Fruit fly (Drosophila melanogaster) whole organism, adult: Measurements from ENCODE around the gene Cap-D2.

Experiments used
- CG11617 ChIP-seq: fragments of 200-800 bp; sonication (Bioruptor generic); optimal IDR thresholded peaks from 2 replicates; lab custom pipeline; 2017; ENCODE audit warnings: mild to moderate bottlenecking, missing biosample characterization, missing genetic modification reagents, missing genetic modification characterization
- CG12768 ChIP-seq: fragments of 200-800 bp; sonication (Bioruptor generic); optimal IDR thresholded peaks from 2 replicates; lab custom pipeline; 2017; ENCODE audit warnings: missing biosample characterization, missing genetic modification characterization, mild to moderate bottlenecking, moderate library complexity, missing genetic modification reagents
- CG14711 ChIP-seq: fragments of 200-800 bp; sonication (Bioruptor generic); optimal IDR thresholded peaks from 2 replicates; lab custom pipeline; 2018; ENCODE audit warnings: missing biosample characterization, mild to moderate bottlenecking, missing genetic modification characterization, moderate library complexity
- CG1620 ChIP-seq: fragments of 200-800 bp; sonication (Bioruptor generic); optimal IDR thresholded peaks from 2 replicates; lab custom pipeline; 2016; ENCODE audit warnings: missing biosample characterization, missing genetic modification characterization
- CG33017 ChIP-seq: fragments of 200-800 bp; sonication (Bioruptor generic); optimal IDR thresholded peaks from 2 replicates; lab custom pipeline; 2018; ENCODE audit warnings: missing biosample characterization, mild to moderate bottlenecking, missing genetic modification characterization, moderate library complexity
- CG5204 ChIP-seq: fragments of 200-800 bp; sonication (Bioruptor generic); optimal IDR thresholded peaks from 2 replicates; lab custom pipeline; 2016; ENCODE audit warnings: missing biosample characterization, missing genetic modification characterization
- CG7045 ChIP-seq: fragments of 200-800 bp; sonication (Bioruptor generic); optimal IDR thresholded peaks from 2 replicates; lab custom pipeline; 2017; ENCODE audit warnings: missing biosample characterization, mild to moderate bottlenecking, missing genetic modification characterization
- CG7101 ChIP-seq: fragments of 200-800 bp; sonication (Bioruptor generic); optimal IDR thresholded peaks from 2 replicates; lab custom pipeline; 2018; ENCODE audit warnings: missing biosample characterization, mild to moderate bottlenecking, missing genetic modification characterization, moderate library complexity
- Clk ChIP-seq: fragments of 200-800 bp; sonication (Bioruptor generic); optimal IDR thresholded peaks from 2 replicates; lab custom pipeline; 2017; ENCODE audit warnings: missing biosample characterization, missing genetic modification characterization
- Crg-1 ChIP-seq: fragments of 200-800 bp; sonication (Bioruptor generic); optimal IDR thresholded peaks from 2 replicates; lab custom pipeline; 2016; ENCODE audit warnings: missing biosample characterization, missing genetic modification characterization
- Hr96 ChIP-seq: fragments of 200-800 bp; sonication (Bioruptor generic); optimal IDR thresholded peaks from 2 replicates; lab custom pipeline; 2016; ENCODE audit warnings: missing biosample characterization, missing genetic modification characterization
- Mnt ChIP-seq: fragments of 200-800 bp; sonication (Bioruptor generic); optimal IDR thresholded peaks from 2 replicates; lab custom pipeline; 2016; ENCODE audit warnings: missing biosample characterization, mild to moderate bottlenecking, missing genetic modification characterization
- bab1 ChIP-seq: fragments of 200-800 bp; sonication (Bioruptor generic); optimal IDR thresholded peaks from 3 replicates; lab custom pipeline; 2019; ENCODE audit warnings: missing biosample characterization, mild to moderate bottlenecking, missing genetic modification characterization, moderate library complexity
- cic ChIP-seq: fragments of 200-800 bp; sonication (Bioruptor generic); optimal IDR thresholded peaks from 2 replicates; lab custom pipeline; 2017; ENCODE audit warnings: missing biosample characterization, mild to moderate bottlenecking, missing genetic modification characterization, moderate library complexity
- cnc ChIP-seq, 2 experiments: fragments of >200 bp; optimal IDR thresholded peaks; 2 replicates each; lab custom pipeline; 2017
- kay ChIP-seq: fragments of 200-800 bp; sonication (Bioruptor generic); peaks from one replicate; lab custom pipeline; 2016; ENCODE audit warnings: missing biosample characterization, missing genetic modification characterization, borderline replicate concordance
- ovo ChIP-seq: fragments of 200-800 bp; sonication (Bioruptor generic); optimal IDR thresholded peaks from 2 replicates; lab custom pipeline; 2016; ENCODE audit warnings: missing biosample characterization, missing genetic modification characterization
- pad ChIP-seq: fragments of 200-800 bp; sonication (Bioruptor generic); optimal IDR thresholded peaks from 3 replicates; lab custom pipeline; 2017; ENCODE audit warnings: missing biosample characterization, missing genetic modification characterization, mild to moderate bottlenecking, moderate library complexity, missing genetic modification reagents
- tj ChIP-seq: fragments of 200-800 bp; sonication (Bioruptor generic); optimal IDR thresholded peaks from 3 replicates; lab custom pipeline; 2017; ENCODE audit warnings: missing biosample characterization, mild to moderate bottlenecking, missing genetic modification characterization, moderate library complexity
- toe ChIP-seq: fragments of 200-800 bp; sonication (Bioruptor generic); optimal IDR thresholded peaks from 2 replicates; lab custom pipeline; 2016; ENCODE audit warnings: missing biosample characterization, missing genetic modification characterization

Cap-D2 gene

DNA sequence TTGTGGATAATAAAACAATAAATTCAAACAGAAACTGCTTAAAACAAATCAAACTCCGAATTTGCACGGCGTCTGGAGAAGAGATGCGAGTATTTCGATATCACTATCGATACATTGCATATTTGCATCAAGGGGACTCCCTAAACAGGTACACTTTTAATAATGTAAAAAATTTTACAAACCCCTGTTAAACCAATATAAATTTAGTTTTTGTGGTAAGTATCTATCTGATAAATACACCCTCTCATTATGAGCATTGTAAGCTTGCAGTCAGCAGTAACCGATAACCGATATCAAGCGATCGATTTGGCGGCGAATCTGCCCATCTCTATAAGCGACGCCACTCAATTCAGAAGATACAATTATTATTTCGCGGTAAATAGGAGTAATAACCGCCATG lies at the start of gene Cap-D2, which contains the start of gene Bub3:
TSS of gene Cap-D2 (plus strand) at position 319 of the 400 bp plus-strand sequence.
TSS of gene Bub3 (minus strand) at position 89 of the 400 bp plus-strand sequence.
- TF ChIP-seq CG33017 (tag; lab: Kevin White, UChicago) = peak; percentile 3
- peak; percentile 2 for TF ChIP-seq CG11617 (GFP tag; lab: Kevin White, UChicago)
- TF ChIP-seq CG12768 (GFP tag; lab: Kevin White, UChicago) = no peak
- no peak for TF ChIP-seq cic (GFP tag; lab: Kevin White, UChicago)
- TF ChIP-seq pad (GFP tag; lab: Kevin White, UChicago) = peak; percentile 20
- TF ChIP-seq ovo (GFP tag; lab: Kevin White, UChicago) = no peak
- TF ChIP-seq Mnt (GFP tag; lab: Kevin White, UChicago) = peak; percentile 5
- no peak for TF ChIP-seq Crg-1
- peak; percentile 38 for TF ChIP-seq Hr96 (GFP tag; lab: Kevin White, UChicago)
- TF ChIP-seq CG7101 (tag; lab: Kevin White, UChicago) = peak; percentile 54
- peak; percentile 72 for TF ChIP-seq bab1 (GFP tag; lab: Kevin White, UChicago)
- TF ChIP-seq Clk (GFP tag; lab: Kevin White, UChicago) = no peak
- no peak for TF ChIP-seq kay (GFP tag; lab: Kevin White, UChicago)
- TF ChIP-seq tj (GFP tag; lab: Kevin White, UChicago) = peak; percentile 1
- peak; percentile 40 for TF ChIP-seq CG5204 (GFP tag; lab: Kevin White, UChicago)
- TF ChIP-seq cnc (optimal IDR thresholded peaks at IDR 0.05; lab: Kevin White, UChicago) = no peak
- peak; percentile 69 for TF ChIP-seq CG14711 (tag; lab: Kevin White, UChicago)
- TF ChIP-seq CG1620 (GFP tag; lab: Kevin White, UChicago) = peak; percentile 36
- TF ChIP-seq CG7045 = peak; percentile 66
- TF ChIP-seq toe (GFP tag; lab: Kevin White, UChicago) = peak; percentile 65

- TF ChIP-seq kay (GFP tag; lab: Kevin White, UChicago) = no peak
- TF ChIP-seq toe (GFP tag; lab: Kevin White, UChicago) = peak; percentile 7
Measured at dm6 chr3R:29625883-29626282, 49.6 kb upstream of the Cap-D2 start.

- TF ChIP-seq Hr96 (GFP tag; lab: Kevin White, UChicago) (no peak), CG7045 (no peak)
Measured at dm6 chr3R:29651488-29651887, 24.0 kb upstream of the Cap-D2 start.

dm6 chr3R:29659950-29660349 lies 15.5 kb upstream of the Cap-D2 start, which contains the start of gene Dop1R2:
Dop1R2 (minus strand) TSS chr3R:29659984.
- TF ChIP-seq cic (GFP tag; lab: Kevin White, UChicago) (no peak), Clk (GFP tag; lab: Kevin White, UChicago) (no peak), Hr96 (GFP tag; lab: Kevin White, UChicago) (no peak), cnc (optimal IDR thresholded peaks at IDR 0.05; lab: Kevin White, UChicago) (no peak), CG5204 (GFP tag; lab: Kevin White, UChicago) (no peak), CG14711 (tag; lab: Kevin White, UChicago) (no peak), CG7045 (no peak), CG33017 (tag; lab: Kevin White, UChicago) (no peak), pad (GFP tag; lab: Kevin White, UChicago) (no peak), kay (GFP tag; lab: Kevin White, UChicago) (no peak), ovo (GFP tag; lab: Kevin White, UChicago) (no peak)

DNA sequence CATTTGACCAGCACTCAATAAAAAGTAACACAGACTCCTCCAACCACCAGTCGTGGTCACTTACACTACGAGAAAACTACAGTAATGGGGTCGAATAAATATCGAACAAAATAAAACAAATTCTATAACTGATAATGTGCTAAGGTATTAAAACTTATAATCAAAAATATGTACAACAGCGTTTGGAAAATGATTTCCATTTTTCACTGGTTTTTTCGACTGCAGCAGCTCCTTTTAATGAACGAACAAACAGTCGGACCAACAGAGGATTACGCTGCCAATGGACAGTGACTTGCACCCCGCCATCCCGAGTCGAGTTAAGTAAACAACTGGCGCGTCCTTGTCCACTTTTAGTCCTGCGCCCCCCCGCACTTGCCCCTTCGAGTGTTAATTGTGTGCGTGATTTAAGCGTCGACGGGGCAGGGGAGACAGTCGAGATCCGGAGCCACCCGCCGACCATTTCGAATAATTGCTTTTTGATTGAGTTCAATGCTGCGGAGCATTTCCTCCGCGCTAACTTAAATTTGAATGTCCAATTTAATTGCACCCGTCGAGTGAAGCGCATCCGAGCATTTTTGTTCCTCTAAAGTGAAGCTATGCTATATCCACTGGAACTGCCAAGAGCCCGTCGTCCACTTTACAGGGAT lies 11.1 kb upstream of the Cap-D2 start, which contains the start of gene ppk21:
TSS of gene ppk21 (plus strand) at position 597 of the 647 bp plus-strand sequence.
- TF ChIP-seq toe (GFP tag; lab: Kevin White, UChicago) (no peak), Mnt (GFP tag; lab: Kevin White, UChicago) (no peak), cic (GFP tag; lab: Kevin White, UChicago) (no peak), Clk (GFP tag; lab: Kevin White, UChicago) (no peak), CG12768 (GFP tag; lab: Kevin White, UChicago) (no peak), CG7045 (no peak), cnc (optimal IDR thresholded peaks at IDR 0.05; lab: Kevin White, UChicago) (no peak), Hr96 (GFP tag; lab: Kevin White, UChicago) (no peak), ovo (GFP tag; lab: Kevin White, UChicago) (no peak), pad (GFP tag; lab: Kevin White, UChicago) (no peak), bab1 (GFP tag; lab: Kevin White, UChicago) (no peak), kay (GFP tag; lab: Kevin White, UChicago) (no peak), CG14711 (tag; lab: Kevin White, UChicago) (no peak), tj (GFP tag; lab: Kevin White, UChicago) (no peak), CG5204 (GFP tag; lab: Kevin White, UChicago) (no peak), CG33017 (tag; lab: Kevin White, UChicago) (no peak), Crg-1 (no peak), CG11617 (GFP tag; lab: Kevin White, UChicago) (no peak), CG1620 (GFP tag; lab: Kevin White, UChicago) (no peak), CG7101 (tag; lab: Kevin White, UChicago) (no peak)

DNA sequence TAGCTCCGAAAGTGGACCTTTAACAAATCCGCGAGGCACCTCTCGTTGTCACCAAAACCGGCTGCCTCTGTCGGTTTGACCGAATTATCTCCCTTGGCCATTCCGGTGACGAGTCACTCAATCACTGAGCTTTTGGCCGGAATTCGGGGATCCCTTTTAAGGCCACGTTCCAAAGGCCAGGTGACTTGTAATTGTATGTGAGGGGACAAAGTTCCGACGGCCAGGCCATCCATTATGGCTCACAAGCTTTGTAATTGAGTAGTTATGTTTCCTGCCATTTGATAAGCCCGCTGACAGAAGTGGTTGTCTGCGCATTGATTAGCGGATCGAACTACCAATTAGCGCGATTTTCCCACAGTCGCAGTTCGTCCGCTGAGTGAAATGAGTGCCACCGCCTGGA lies 6.7 kb upstream of the Cap-D2 start, which contains the start of the genes ppk20 and ppk30:
TSS of gene ppk20 (minus strand) at position 101 of the 400 bp plus-strand sequence.
TSS of gene ppk30 (plus strand) at position 373 of the 400 bp plus-strand sequence.
- TF ChIP-seq CG12768 (GFP tag; lab: Kevin White, UChicago) = no peak
- TF ChIP-seq CG1620 (GFP tag; lab: Kevin White, UChicago) = no peak
- TF ChIP-seq CG7101 (tag; lab: Kevin White, UChicago) = no peak
- TF ChIP-seq cnc (optimal IDR thresholded peaks at IDR 0.05; lab: Kevin White, UChicago) = no peak
- TF ChIP-seq kay (GFP tag; lab: Kevin White, UChicago) = no peak
- TF ChIP-seq cic (GFP tag; lab: Kevin White, UChicago) = no peak
- TF ChIP-seq tj (GFP tag; lab: Kevin White, UChicago) = no peak
- no peak for TF ChIP-seq Hr96 (GFP tag; lab: Kevin White, UChicago)
- TF ChIP-seq ovo (GFP tag; lab: Kevin White, UChicago) = no peak
- no peak for TF ChIP-seq Clk (GFP tag; lab: Kevin White, UChicago)
- TF ChIP-seq CG5204 (GFP tag; lab: Kevin White, UChicago) = no peak
- no peak for TF ChIP-seq toe (GFP tag; lab: Kevin White, UChicago)
- TF ChIP-seq Mnt (GFP tag; lab: Kevin White, UChicago) = no peak
- TF ChIP-seq bab1 (GFP tag; lab: Kevin White, UChicago) = no peak
- TF ChIP-seq CG7045 = no peak
- no peak for TF ChIP-seq CG33017 (tag; lab: Kevin White, UChicago)
- TF ChIP-seq CG14711 (tag; lab: Kevin White, UChicago) = no peak
- TF ChIP-seq Crg-1 = no peak
